Fruit fly (Drosophila melanogaster): ENCODE measurements around the gene CG31495.

Gene CG31495

DNA sequence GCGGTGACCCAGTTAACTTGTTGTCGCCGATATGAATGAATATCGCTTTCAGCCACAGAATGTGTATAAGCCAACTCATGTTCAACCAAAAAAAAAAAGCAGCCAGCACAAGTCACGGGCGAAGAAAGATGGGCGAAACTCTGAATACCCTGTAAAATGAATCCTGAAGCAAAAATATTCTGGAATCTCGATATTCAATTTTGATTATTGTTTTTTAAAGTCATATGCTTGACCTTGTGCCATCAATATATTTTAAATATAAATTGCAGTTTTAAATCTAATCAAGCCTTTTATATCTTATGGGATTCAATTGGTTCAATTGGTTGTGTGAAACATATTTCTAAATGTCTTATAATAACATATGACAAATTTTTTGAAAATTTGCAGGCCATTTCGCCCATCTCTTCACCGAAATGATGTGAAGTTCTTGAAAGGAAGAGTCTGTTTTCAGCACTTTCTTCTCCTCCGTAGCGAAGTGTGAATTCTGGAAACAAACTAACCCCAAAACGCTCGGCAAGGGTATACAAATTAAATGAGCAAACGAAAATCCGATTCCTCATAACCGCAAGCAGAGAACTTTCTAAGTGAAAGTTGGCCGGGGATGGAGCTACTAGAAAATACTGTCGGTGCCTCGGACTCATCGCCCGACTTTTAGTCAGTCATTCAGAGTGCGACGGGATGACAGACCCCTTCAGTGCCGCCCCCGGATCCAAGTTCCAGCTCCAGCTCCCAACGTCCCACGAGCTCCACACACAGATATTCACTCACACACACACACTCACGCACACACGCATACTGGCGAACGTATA, 24.0 kb downstream of the CG31495 start:
- TF ChIP-seq CG14711 (tag; optimal IDR thresholded peaks at IDR 0.05), result no peak
- TF ChIP-seq kay (GFP tag; ENCODE audit: borderline replicate concordance), result peak; percentile 58

DNA sequence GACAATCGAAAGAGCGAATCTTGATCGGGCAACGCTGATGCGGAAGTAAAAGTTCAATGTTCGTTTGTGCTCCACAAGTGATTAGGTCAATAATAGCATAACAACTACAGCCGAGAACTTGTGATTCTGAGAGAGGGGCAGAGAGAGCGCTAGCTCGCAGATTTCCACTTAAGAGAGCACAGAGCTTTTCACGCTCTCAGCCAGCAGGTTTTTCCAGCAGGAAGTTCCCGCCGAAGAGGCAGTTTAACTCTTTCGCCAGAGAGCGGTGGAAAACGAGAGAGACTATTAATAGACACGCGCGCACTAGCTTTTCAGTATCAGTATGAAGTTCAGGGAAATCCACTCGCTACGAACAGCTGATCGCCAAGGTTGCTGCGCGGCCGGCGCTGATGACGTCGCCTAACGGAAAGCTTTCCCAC, 24.7 kb downstream of the CG31495 start:
- TF ChIP-seq CG1620 (GFP tag; optimal IDR thresholded peaks at IDR 0.05) (no peak), Crg-1 (GFP tag; optimal IDR thresholded peaks at IDR 0.05) (no peak), cnc (optimal IDR thresholded peaks at IDR 0.05) (no peak), CG14711 (tag; optimal IDR thresholded peaks at IDR 0.05) (no peak), Hr96 (GFP tag; optimal IDR thresholded peaks at IDR 0.05) (no peak), toe (GFP tag; optimal IDR thresholded peaks at IDR 0.05) (no peak), CG33017 (tag; optimal IDR thresholded peaks at IDR 0.05) (peak; percentile 1), Clk (GFP tag; optimal IDR thresholded peaks at IDR 0.05) (no peak), tj (GFP tag; optimal IDR thresholded peaks at IDR 0.05) (no peak), cic (GFP tag; optimal IDR thresholded peaks at IDR 0.05) (no peak), Mnt (GFP tag; optimal IDR thresholded peaks at IDR 0.05) (no peak), ovo (GFP tag; optimal IDR thresholded peaks at IDR 0.05) (no peak), kay (GFP tag; ENCODE audit: borderline replicate concordance) (peak; percentile 41), CG7101 (tag; optimal IDR thresholded peaks at IDR 0.05) (no peak), CG7045 (GFP tag; optimal IDR thresholded peaks at IDR 0.05) (no peak), CG12768 (GFP tag; optimal IDR thresholded peaks at IDR 0.05) (no peak)

DNA sequence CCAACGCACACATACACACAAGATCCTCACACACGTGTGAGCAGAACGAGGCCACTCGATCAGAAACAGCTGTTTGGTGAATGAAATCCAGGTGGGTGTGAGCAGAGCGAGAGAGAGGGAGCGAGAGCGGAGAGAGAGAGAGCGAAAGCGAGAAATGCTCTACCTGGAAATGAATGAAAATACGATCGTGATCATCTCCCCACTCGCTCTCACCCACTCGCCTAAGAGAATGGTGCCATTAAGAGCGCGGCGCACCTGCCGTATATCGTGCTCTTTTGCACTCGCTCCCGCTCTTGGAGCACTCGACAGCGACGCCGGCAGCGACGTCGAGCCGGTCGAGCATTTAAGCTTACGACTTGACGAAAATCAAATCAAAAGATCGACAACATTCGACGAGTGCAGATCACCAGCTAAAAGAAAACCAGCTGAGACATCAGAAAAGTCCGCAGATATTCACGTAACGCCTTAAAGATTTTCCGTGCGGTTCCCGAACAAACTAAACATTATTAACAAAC, 26.9 kb downstream of the CG31495 start, which contains the start of the genes tal-1A, tal-2A, tal-3A and tal-AA:
Gene tal-1A (plus strand): TSS at position 374 of the 515 bp plus-strand sequence.
Gene tal-2A (plus strand): TSS at position 374 of the 515 bp plus-strand sequence.
Gene tal-3A (plus strand): TSS at position 374 of the 515 bp plus-strand sequence.
Gene tal-AA (plus strand): TSS at position 374 of the 515 bp plus-strand sequence.
- TF ChIP-seq Crg-1 (GFP tag; optimal IDR thresholded peaks at IDR 0.05) (peak; percentile 36), pad (GFP tag; optimal IDR thresholded peaks at IDR 0.05) (no peak), CG7045 (GFP tag; optimal IDR thresholded peaks at IDR 0.05) (no peak), cnc (optimal IDR thresholded peaks at IDR 0.05) (no peak), tj (GFP tag; optimal IDR thresholded peaks at IDR 0.05) (peak; percentile 79), bab1 (GFP tag; optimal IDR thresholded peaks at IDR 0.05) (peak; percentile 36), Mnt (GFP tag; optimal IDR thresholded peaks at IDR 0.05) (peak; percentile 9), Hr96 (GFP tag; optimal IDR thresholded peaks at IDR 0.05) (peak; percentile 45), CG12768 (GFP tag; optimal IDR thresholded peaks at IDR 0.05) (peak; percentile 4)

DNA sequence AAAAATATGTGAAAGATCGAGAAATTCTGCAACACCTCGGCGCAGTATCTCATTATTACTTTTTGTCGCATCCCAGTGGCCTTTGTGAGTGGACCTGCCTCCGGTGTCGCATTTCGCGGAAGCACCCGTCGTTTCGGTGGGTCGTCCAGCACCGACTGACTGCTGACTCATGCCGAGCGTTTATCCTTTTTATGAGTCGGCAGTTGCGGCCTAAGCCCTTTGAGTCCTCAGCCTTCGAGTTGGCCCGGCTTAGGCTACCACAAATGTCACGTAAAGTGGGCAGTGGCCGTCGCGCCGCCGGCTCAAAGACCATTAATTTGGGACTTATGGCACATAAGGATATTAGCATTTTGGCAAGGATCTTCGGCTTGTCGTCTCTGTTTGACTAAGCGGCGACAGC, 28.0 kb downstream of the CG31495 start:
- no peak for TF ChIP-seq CG33017 (tag; optimal IDR thresholded peaks at IDR 0.05)
- no peak for TF ChIP-seq CG12768 (GFP tag; optimal IDR thresholded peaks at IDR 0.05)
- TF ChIP-seq pad (GFP tag; optimal IDR thresholded peaks at IDR 0.05), result no peak
- no peak for TF ChIP-seq Hr96 (GFP tag; optimal IDR thresholded peaks at IDR 0.05)
- TF ChIP-seq ovo (GFP tag; optimal IDR thresholded peaks at IDR 0.05), result no peak
- no peak for TF ChIP-seq toe (GFP tag; optimal IDR thresholded peaks at IDR 0.05)
- TF ChIP-seq CG5204 (GFP tag; optimal IDR thresholded peaks at IDR 0.05), result no peak
- TF ChIP-seq Crg-1 (GFP tag; optimal IDR thresholded peaks at IDR 0.05), result no peak
- no peak for TF ChIP-seq bab1 (GFP tag; optimal IDR thresholded peaks at IDR 0.05)
- TF ChIP-seq cnc (optimal IDR thresholded peaks at IDR 0.05), result no peak
- no peak for TF ChIP-seq CG1620 (GFP tag; optimal IDR thresholded peaks at IDR 0.05)
- TF ChIP-seq kay (GFP tag; ENCODE audit: borderline replicate concordance), result no peak
- TF ChIP-seq CG7101 (tag; optimal IDR thresholded peaks at IDR 0.05), result no peak
- TF ChIP-seq tj (GFP tag; optimal IDR thresholded peaks at IDR 0.05), result no peak
- TF ChIP-seq CG7045 (GFP tag; optimal IDR thresholded peaks at IDR 0.05), result no peak
- TF ChIP-seq Mnt (GFP tag; optimal IDR thresholded peaks at IDR 0.05), result no peak
- TF ChIP-seq Clk (GFP tag; optimal IDR thresholded peaks at IDR 0.05), result no peak
- TF ChIP-seq CG14711 (tag; optimal IDR thresholded peaks at IDR 0.05), result no peak
- no peak for TF ChIP-seq cic (GFP tag; optimal IDR thresholded peaks at IDR 0.05)
- TF ChIP-seq CG11617 (GFP tag; optimal IDR thresholded peaks at IDR 0.05), result no peak

DNA sequence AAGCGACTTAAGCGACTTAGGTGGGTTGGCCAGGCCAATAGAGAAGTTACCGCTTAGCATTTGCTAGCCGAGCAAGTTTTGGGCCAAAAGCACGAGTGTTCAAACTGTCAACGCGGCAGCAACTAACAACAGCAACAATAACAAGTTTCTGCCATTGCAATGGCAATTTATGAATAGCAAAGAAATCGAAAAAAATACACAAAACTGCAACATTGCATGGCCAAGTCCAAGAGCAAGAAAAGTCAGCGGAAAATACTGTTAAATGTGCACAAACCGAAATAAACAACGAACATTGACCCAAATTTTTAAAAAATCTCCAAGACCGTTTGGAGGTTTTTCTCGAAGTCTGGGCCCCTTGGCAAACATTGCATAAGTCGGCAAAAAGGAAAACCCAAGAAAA, 29.4 kb downstream of the CG31495 start:
- TF ChIP-seq tj (GFP tag; optimal IDR thresholded peaks at IDR 0.05) (peak; percentile 91), cic (GFP tag; optimal IDR thresholded peaks at IDR 0.05) (no peak)

DNA sequence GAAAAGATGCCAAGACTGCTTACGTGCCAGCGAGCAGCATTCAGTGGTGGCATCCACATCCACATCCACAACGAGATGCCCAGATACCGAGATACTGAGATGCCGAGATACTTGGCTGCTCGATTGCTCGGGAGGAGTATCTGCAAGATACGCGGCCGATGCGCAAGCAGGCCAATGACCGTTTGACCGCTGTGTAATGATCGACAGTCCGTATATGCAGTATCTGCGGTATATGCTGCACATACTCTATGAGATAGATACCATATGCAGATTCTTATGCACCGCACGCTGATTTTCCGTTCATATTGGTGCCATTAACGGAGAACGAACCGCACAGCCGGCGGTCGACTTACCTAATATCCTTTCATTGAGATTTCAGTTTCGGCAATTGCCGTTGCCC, 30.5 kb downstream of the CG31495 start:
- TF ChIP-seq toe (GFP tag; optimal IDR thresholded peaks at IDR 0.05) (no peak), Hr96 (GFP tag; optimal IDR thresholded peaks at IDR 0.05) (no peak), CG12768 (GFP tag; optimal IDR thresholded peaks at IDR 0.05) (no peak), CG5204 (GFP tag; optimal IDR thresholded peaks at IDR 0.05) (no peak), kay (GFP tag; ENCODE audit: borderline replicate concordance) (no peak), cic (GFP tag; optimal IDR thresholded peaks at IDR 0.05) (no peak), tj (GFP tag; optimal IDR thresholded peaks at IDR 0.05) (no peak), pad (GFP tag; optimal IDR thresholded peaks at IDR 0.05) (no peak), bab1 (GFP tag; optimal IDR thresholded peaks at IDR 0.05) (no peak), Mnt (GFP tag; optimal IDR thresholded peaks at IDR 0.05) (no peak), CG7101 (tag; optimal IDR thresholded peaks at IDR 0.05) (no peak)
